Worm (Caenorhabditis elegans): Measurements from ENCODE around the gene sre-46.

DNA sequence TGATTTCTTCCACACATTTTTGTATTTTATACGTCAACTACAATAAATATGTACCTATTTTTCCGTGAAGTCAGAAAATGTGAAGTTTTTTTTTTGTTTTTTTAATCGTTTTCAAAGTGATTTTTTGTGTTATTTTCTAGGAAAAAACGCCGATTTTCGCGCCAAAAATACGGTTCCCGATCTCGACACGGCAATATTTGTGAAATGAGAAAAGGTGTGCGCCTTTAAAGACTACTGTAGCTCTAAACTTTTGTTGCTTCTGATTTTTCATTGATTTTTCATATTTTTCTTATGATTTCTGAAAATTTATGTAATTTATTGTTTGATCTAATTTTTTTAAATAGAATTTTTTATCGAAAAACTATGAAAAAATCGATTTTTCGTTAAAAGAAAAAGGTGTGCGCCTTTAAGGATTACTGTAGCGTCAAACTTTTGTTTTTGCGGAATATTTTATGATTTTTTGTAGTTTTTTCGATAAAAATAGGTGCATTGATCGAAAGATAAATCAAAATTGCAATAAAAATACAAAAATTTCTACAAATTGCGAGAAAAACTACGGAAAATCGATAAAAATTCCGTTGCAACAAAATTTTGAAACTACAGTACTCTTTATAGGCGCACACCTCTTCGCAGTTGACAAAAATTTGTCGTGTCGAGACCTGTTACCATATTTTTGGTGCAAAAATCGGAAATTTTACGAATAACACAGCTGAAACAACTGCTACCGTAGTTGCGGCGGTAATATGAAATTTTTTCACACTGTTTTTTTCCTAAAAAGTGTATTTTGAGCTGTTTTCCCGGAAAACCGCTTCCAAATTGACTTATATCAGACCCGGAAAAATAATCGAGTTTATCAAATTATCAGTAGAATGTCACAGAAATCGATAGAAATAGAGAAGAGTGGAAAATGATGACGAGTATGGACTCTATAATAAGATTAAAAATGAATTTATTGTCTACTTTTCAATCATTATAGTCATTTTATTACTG, 25.5 kb downstream of the sre-46 start, which contains the start of gene kqt-3:
- TF ChIP-seq ceh-2 (tag; optimal IDR thresholded peaks at IDR 0.05), result no peak
- no peak for TF ChIP-seq ceh-34 (tag; optimal IDR thresholded peaks at IDR 0.05)
- no peak for TF ChIP-seq fkh-10 (GFP tag; optimal IDR thresholded peaks at IDR 0.05)
- no peak for TF ChIP-seq C38D4.7 (GFP tag; optimal IDR thresholded peaks at IDR 0.05)
- TF ChIP-seq unc-86 (tag; optimal IDR thresholded peaks at IDR 0.05), result no peak
- no peak for TF ChIP-seq ttx-3 (tag; optimal IDR thresholded peaks at IDR 0.05)
- no peak for TF ChIP-seq nhr-232 (tag; optimal IDR thresholded peaks at IDR 0.05)
- no peak for TF ChIP-seq zip-5 (tag; optimal IDR thresholded peaks at IDR 0.05)
- no peak for TF ChIP-seq gmeb-2 (tag; optimal IDR thresholded peaks at IDR 0.05)
- no peak for TF ChIP-seq nfya-1 (tag; optimal IDR thresholded peaks at IDR 0.05)
- no peak for TF ChIP-seq ama-1 (optimal IDR thresholded peaks at IDR 0.05)
- no peak for TF ChIP-seq che-1 (tag; optimal IDR thresholded peaks at IDR 0.05)
- no peak for TF ChIP-seq ztf-16 (tag; optimal IDR thresholded peaks at IDR 0.05)
- no peak for TF ChIP-seq nhr-11 (tag; optimal IDR thresholded peaks at IDR 0.05)
